Worm (Caenorhabditis elegans) whole organism, mixed stage, embryonic: ENCODE data around the gene pqn-65.

Experiments
- M03D4.4 ChIP-seq: sonication (generic microtip); optimal IDR thresholded peaks from 2 replicates; lab custom pipeline; 2017; ENCODE audit warnings: mild to moderate bottlenecking, missing genetic modification characterization, missing compliant biosample characterization
- ceh-39 ChIP-seq: fragments of 150-350 bp; optimal IDR thresholded peaks from 2 replicates; lab custom pipeline; 2014; ENCODE audit warnings: missing biosample characterization, missing genetic modification characterization
- ceh-43 ChIP-seq: fragments of 200-800 bp; sonication (Bioruptor generic); optimal IDR thresholded peaks from 2 replicates; lab custom pipeline; 2018; ENCODE audit warnings: mild to moderate bottlenecking, missing genetic modification characterization, moderate library complexity, missing compliant biosample characterization
- ces-1 ChIP-seq: fragments of 150-350 bp; optimal IDR thresholded peaks from 2 replicates; lab custom pipeline; 2014; ENCODE audit warnings: missing biosample characterization, missing genetic modification reagents, missing genetic modification characterization
- drap-1 ChIP-seq: fragments of 200-800 bp; sonication (Bioruptor generic); optimal IDR thresholded peaks from 3 replicates; lab custom pipeline; 2018; ENCODE audit warnings: mild to moderate bottlenecking, missing genetic modification characterization, missing compliant biosample characterization
- elt-3 ChIP-seq: fragments of 150-350 bp; optimal IDR thresholded peaks from 2 replicates; lab custom pipeline; 2014; ENCODE audit warnings: missing biosample characterization, missing genetic modification characterization
- ham-2 ChIP-seq: fragments of 200-800 bp; sonication (Bioruptor generic); optimal IDR thresholded peaks from 2 replicates; lab custom pipeline; 2018; ENCODE audit warnings: mild to moderate bottlenecking, missing genetic modification characterization, missing compliant biosample characterization
- hlh-1 ChIP-seq: fragments of 150-350 bp; optimal IDR thresholded peaks from 2 replicates; lab custom pipeline; 2014; ENCODE audit warnings: missing biosample characterization, missing genetic modification reagents, missing genetic modification characterization
- lin-13 ChIP-seq: fragments of 150-350 bp; optimal IDR thresholded peaks from 2 replicates; lab custom pipeline; 2014; ENCODE audit warnings: missing biosample characterization, missing genetic modification characterization
- lsy-2 ChIP-seq: fragments of 150-350 bp; optimal IDR thresholded peaks from 2 replicates; lab custom pipeline; 2014; ENCODE audit warnings: missing biosample characterization, missing genetic modification characterization
- mab-5 ChIP-seq: fragments of 150-350 bp; optimal IDR thresholded peaks from 2 replicates; lab custom pipeline; 2014; ENCODE audit warnings: missing biosample characterization, missing genetic modification characterization
- nhr-12 ChIP-seq: fragments of 150-350 bp; optimal IDR thresholded peaks from 2 replicates; lab custom pipeline; 2014; ENCODE audit warnings: missing biosample characterization, missing genetic modification characterization
- nhr-237 ChIP-seq: fragments of 150-350 bp; optimal IDR thresholded peaks from 2 replicates; lab custom pipeline; 2014; ENCODE audit warnings: missing biosample characterization, missing genetic modification characterization
- pha-4 ChIP-seq: fragments of 150-350 bp; optimal IDR thresholded peaks from 2 replicates; lab custom pipeline; 2018; ENCODE audit warnings: missing biosample characterization, missing genetic modification reagents, missing genetic modification characterization
- sptf-1 ChIP-seq: sonication (generic microtip); optimal IDR thresholded peaks from 2 replicates; lab custom pipeline; 2017; ENCODE audit warnings: mild to moderate bottlenecking, missing genetic modification characterization, moderate library complexity, missing compliant biosample characterization
- tbx-8 ChIP-seq: fragments of 200-800 bp; sonication (Bioruptor generic); optimal IDR thresholded peaks from 2 replicates; lab custom pipeline; 2018; ENCODE audit warnings: mild to moderate bottlenecking, missing genetic modification characterization, moderate library complexity, missing compliant biosample characterization
- unc-120 ChIP-seq: sonication (generic microtip); optimal IDR thresholded peaks from 2 replicates; lab custom pipeline; 2017; ENCODE audit warnings: missing genetic modification characterization, missing compliant biosample characterization; ENCODE audit not compliant: poor library complexity, severe bottlenecking
- zip-8 ChIP-seq: fragments of 150-350 bp; optimal IDR thresholded peaks from 2 replicates; lab custom pipeline; 2014; ENCODE audit warnings: missing biosample characterization, missing genetic modification characterization
- ztf-11 ChIP-seq: fragments of 150-350 bp; optimal IDR thresholded peaks from 2 replicates; lab custom pipeline; 2014; ENCODE audit warnings: missing biosample characterization, missing genetic modification characterization

pqn-65 gene

DNA sequence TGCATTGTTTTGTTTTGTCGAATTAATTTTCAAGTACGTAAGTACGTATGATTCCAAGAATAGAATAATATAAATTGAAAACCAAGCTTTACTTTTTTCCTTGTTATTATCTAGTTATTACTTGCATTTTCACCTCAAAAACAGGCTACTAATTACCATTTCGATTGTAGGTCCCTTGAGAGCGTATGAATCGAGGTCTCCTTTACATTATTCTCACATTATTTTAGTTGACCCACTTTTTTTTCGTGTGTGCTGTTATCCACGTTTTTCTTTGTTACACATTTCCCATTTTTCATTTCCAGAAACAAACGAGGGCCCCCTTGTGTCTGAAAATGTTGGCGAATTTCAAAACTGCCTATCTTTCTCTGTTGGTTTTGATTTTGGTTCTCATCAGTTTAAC is 57.6 kb downstream of the pqn-65 start, which contains the start of gene C05E11.6:
Gene C05E11.6, plus strand, starts transcription at position 301 of the 400 bp plus-strand sequence.
- no peak for TF ChIP-seq unc-120 (tag; lab: Kevin White, UChicago)
- no peak for TF ChIP-seq drap-1 (GFP tag; lab: Kevin White, UChicago)
- no peak for TF ChIP-seq ztf-11 (tag; lab: Kevin White, UChicago)
- no peak for TF ChIP-seq lsy-2
- no peak for TF ChIP-seq zip-8 (tag; lab: Kevin White, UChicago)
- no peak for TF ChIP-seq pha-4 (tag; lab: Kevin White, UChicago)
- no peak for TF ChIP-seq M03D4.4 (tag; lab: Kevin White, UChicago)
- no peak for TF ChIP-seq ceh-43 (GFP tag; lab: Kevin White, UChicago)
- TF ChIP-seq lin-13 = no peak
- TF ChIP-seq nhr-12 = no peak
- no peak for TF ChIP-seq hlh-1 (tag; lab: Kevin White, UChicago)
- no peak for TF ChIP-seq elt-3 (tag; lab: Kevin White, UChicago)
- TF ChIP-seq sptf-1 = no peak
- TF ChIP-seq mab-5 (tag; lab: Kevin White, UChicago) = no peak
- no peak for TF ChIP-seq nhr-237 (tag; lab: Kevin White, UChicago)
- TF ChIP-seq ces-1 (GFP tag; lab: Kevin White, UChicago) = no peak
- TF ChIP-seq ceh-39 (tag; lab: Kevin White, UChicago) = no peak
- TF ChIP-seq ham-2 (GFP tag; lab: Kevin White, UChicago) = no peak
- no peak for TF ChIP-seq tbx-8 (GFP tag; lab: Kevin White, UChicago)
- TF ChIP-seq, all 35 proteins: peak for 0
